Fruit fly (Drosophila melanogaster) whole organism, adult: ENCODE measurements around the gene CG1910.
A peak's percentile ranks its signal among the peaks of the same experiment; 100 is the strongest.

Source experiments
- CG11617 ChIP-seq: fragments of 200-800 bp; sonication (Bioruptor generic); optimal IDR thresholded peaks from 2 replicates; lab custom pipeline; 2017; ENCODE audit warnings: mild to moderate bottlenecking, missing biosample characterization, missing genetic modification reagents, missing genetic modification characterization
- CG12768 ChIP-seq: fragments of 200-800 bp; sonication (Bioruptor generic); optimal IDR thresholded peaks from 2 replicates; lab custom pipeline; 2017; ENCODE audit warnings: missing biosample characterization, missing genetic modification characterization, mild to moderate bottlenecking, moderate library complexity, missing genetic modification reagents
- CG14711 ChIP-seq: fragments of 200-800 bp; sonication (Bioruptor generic); optimal IDR thresholded peaks from 2 replicates; lab custom pipeline; 2018; ENCODE audit warnings: missing biosample characterization, mild to moderate bottlenecking, missing genetic modification characterization, moderate library complexity
- CG1620 ChIP-seq: fragments of 200-800 bp; sonication (Bioruptor generic); optimal IDR thresholded peaks from 2 replicates; lab custom pipeline; 2016; ENCODE audit warnings: missing biosample characterization, missing genetic modification characterization
- CG33017 ChIP-seq: fragments of 200-800 bp; sonication (Bioruptor generic); optimal IDR thresholded peaks from 2 replicates; lab custom pipeline; 2018; ENCODE audit warnings: missing biosample characterization, mild to moderate bottlenecking, missing genetic modification characterization, moderate library complexity
- CG5204 ChIP-seq: fragments of 200-800 bp; sonication (Bioruptor generic); optimal IDR thresholded peaks from 2 replicates; lab custom pipeline; 2016; ENCODE audit warnings: missing biosample characterization, missing genetic modification characterization
- CG7045 ChIP-seq: fragments of 200-800 bp; sonication (Bioruptor generic); optimal IDR thresholded peaks from 2 replicates; lab custom pipeline; 2017; ENCODE audit warnings: missing biosample characterization, mild to moderate bottlenecking, missing genetic modification characterization
- CG7101 ChIP-seq: fragments of 200-800 bp; sonication (Bioruptor generic); optimal IDR thresholded peaks from 2 replicates; lab custom pipeline; 2018; ENCODE audit warnings: missing biosample characterization, mild to moderate bottlenecking, missing genetic modification characterization, moderate library complexity
- Clk ChIP-seq: fragments of 200-800 bp; sonication (Bioruptor generic); optimal IDR thresholded peaks from 2 replicates; lab custom pipeline; 2017; ENCODE audit warnings: missing biosample characterization, missing genetic modification characterization
- Crg-1 ChIP-seq: fragments of 200-800 bp; sonication (Bioruptor generic); optimal IDR thresholded peaks from 2 replicates; lab custom pipeline; 2016; ENCODE audit warnings: missing biosample characterization, missing genetic modification characterization
- Hr96 ChIP-seq: fragments of 200-800 bp; sonication (Bioruptor generic); optimal IDR thresholded peaks from 2 replicates; lab custom pipeline; 2016; ENCODE audit warnings: missing biosample characterization, missing genetic modification characterization
- Mnt ChIP-seq: fragments of 200-800 bp; sonication (Bioruptor generic); optimal IDR thresholded peaks from 2 replicates; lab custom pipeline; 2016; ENCODE audit warnings: missing biosample characterization, mild to moderate bottlenecking, missing genetic modification characterization
- bab1 ChIP-seq: fragments of 200-800 bp; sonication (Bioruptor generic); optimal IDR thresholded peaks from 3 replicates; lab custom pipeline; 2019; ENCODE audit warnings: missing biosample characterization, mild to moderate bottlenecking, missing genetic modification characterization, moderate library complexity
- cic ChIP-seq: fragments of 200-800 bp; sonication (Bioruptor generic); optimal IDR thresholded peaks from 2 replicates; lab custom pipeline; 2017; ENCODE audit warnings: missing biosample characterization, mild to moderate bottlenecking, missing genetic modification characterization, moderate library complexity
- cnc ChIP-seq, 2 experiments: fragments of >200 bp; optimal IDR thresholded peaks; 2 replicates each; lab custom pipeline; 2017
- kay ChIP-seq: fragments of 200-800 bp; sonication (Bioruptor generic); peaks from one replicate; lab custom pipeline; 2016; ENCODE audit warnings: missing biosample characterization, missing genetic modification characterization, borderline replicate concordance
- ovo ChIP-seq: fragments of 200-800 bp; sonication (Bioruptor generic); optimal IDR thresholded peaks from 2 replicates; lab custom pipeline; 2016; ENCODE audit warnings: missing biosample characterization, missing genetic modification characterization
- pad ChIP-seq: fragments of 200-800 bp; sonication (Bioruptor generic); optimal IDR thresholded peaks from 3 replicates; lab custom pipeline; 2017; ENCODE audit warnings: missing biosample characterization, missing genetic modification characterization, mild to moderate bottlenecking, moderate library complexity, missing genetic modification reagents
- tj ChIP-seq: fragments of 200-800 bp; sonication (Bioruptor generic); optimal IDR thresholded peaks from 3 replicates; lab custom pipeline; 2017; ENCODE audit warnings: missing biosample characterization, mild to moderate bottlenecking, missing genetic modification characterization, moderate library complexity
- toe ChIP-seq: fragments of 200-800 bp; sonication (Bioruptor generic); optimal IDR thresholded peaks from 2 replicates; lab custom pipeline; 2016; ENCODE audit warnings: missing biosample characterization, missing genetic modification characterization

CG1910 gene

DNA sequence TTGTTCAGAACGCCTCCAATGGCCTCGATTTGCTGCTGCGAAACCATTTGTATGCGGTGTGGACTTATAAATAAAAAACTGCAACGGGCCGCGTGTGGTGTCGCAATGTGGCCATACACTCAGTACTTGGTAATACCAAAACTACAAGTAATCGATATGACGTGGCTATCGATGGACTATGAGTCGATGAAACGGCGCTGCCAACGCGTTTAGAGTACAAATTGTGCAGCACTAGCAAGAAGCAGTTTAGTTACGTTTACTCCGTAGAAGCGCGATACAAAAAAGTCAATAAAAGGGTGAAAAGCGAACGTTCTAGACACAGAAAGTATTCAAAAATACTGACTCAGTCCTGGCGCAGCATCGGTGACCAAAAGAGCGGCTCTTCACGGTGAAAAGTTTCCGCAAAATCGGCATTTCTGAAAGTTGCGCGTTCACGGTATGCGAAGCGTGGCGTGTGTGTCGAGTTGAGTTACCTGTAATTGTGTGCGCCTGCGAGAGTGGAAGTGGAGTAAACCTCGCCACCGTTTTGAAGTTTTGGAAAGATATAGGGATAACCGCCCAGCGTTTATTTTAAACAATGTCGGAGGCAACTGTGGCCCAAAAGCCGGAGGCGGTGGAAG, at the start of gene CG1910, which contains the start of gene nero:
Gene CG1910, plus strand, starts transcription at position 215 of the 620 bp plus-strand sequence.
Gene nero, minus strand, starts transcription at position 130 of the 620 bp plus-strand sequence.
- TF ChIP-seq bab1 (peak; percentile 42), CG11617 (GFP tag; lab: Kevin White, UChicago) (no peak), CG33017 (tag; lab: Kevin White, UChicago) (no peak), tj (GFP tag; lab: Kevin White, UChicago) (peak; percentile 85), Hr96 (GFP tag; lab: Kevin White, UChicago) (no peak), Mnt (GFP tag; lab: Kevin White, UChicago) (peak; percentile 96), CG14711 (tag; lab: Kevin White, UChicago) (no peak), pad (GFP tag; lab: Kevin White, UChicago) (no peak), CG1620 (GFP tag; lab: Kevin White, UChicago) (peak; percentile 18), CG5204 (GFP tag; lab: Kevin White, UChicago) (no peak), cic (GFP tag; lab: Kevin White, UChicago) (no peak), cnc (optimal IDR thresholded peaks at IDR 0.05; lab: Kevin White, UChicago) (no peak), Clk (GFP tag; lab: Kevin White, UChicago) (no peak), CG7101 (tag; lab: Kevin White, UChicago) (peak; percentile 54), CG12768 (no peak), ovo (GFP tag; lab: Kevin White, UChicago) (no peak), kay (GFP tag; lab: Kevin White, UChicago) (no peak), CG7045 (GFP tag; lab: Kevin White, UChicago) (no peak), toe (GFP tag; lab: Kevin White, UChicago) (peak; percentile 0), Crg-1 (GFP tag; lab: Kevin White, UChicago) (peak; percentile 18)

DNA sequence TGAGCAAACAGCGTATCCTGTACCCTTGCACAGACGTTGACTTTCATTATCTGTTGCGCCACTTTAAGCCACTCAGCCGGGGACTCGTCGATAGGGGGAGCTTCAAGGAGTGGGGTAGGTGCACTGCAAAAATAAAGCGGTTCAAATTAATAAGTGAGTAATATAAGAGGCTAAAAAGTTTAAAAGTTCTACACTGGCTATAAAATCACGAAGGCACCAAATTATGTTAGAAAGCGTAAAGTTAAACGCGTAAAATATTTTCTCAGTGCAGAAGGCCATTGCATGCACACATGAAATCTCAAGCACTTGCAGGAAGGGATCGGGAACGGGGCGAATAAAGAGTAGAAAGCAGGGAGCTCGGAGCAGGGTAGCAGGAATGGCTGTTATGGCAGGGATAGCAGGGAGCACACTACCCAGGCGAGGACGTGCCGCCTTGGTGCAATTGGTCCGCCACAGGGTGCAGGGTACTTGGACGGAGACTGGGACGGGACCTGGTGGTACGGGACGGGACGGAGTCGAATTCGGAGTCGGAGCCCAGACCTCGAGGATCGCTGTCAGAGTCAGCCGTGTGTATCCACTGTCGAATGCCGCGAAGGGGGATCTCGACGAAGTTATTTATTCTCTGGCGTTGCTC, 49.2 kb upstream of the CG1910 start:
- no peak for TF ChIP-seq Crg-1 (GFP tag; lab: Kevin White, UChicago)
- no peak for TF ChIP-seq CG11617 (GFP tag; lab: Kevin White, UChicago)
- TF ChIP-seq bab1: no peak
- TF ChIP-seq CG7045 (GFP tag; lab: Kevin White, UChicago): no peak
- TF ChIP-seq toe (GFP tag; lab: Kevin White, UChicago): no peak
- no peak for TF ChIP-seq Clk (GFP tag; lab: Kevin White, UChicago)
- TF ChIP-seq tj (GFP tag; lab: Kevin White, UChicago): no peak
- TF ChIP-seq cnc (optimal IDR thresholded peaks at IDR 0.05; lab: Kevin White, UChicago): no peak
- TF ChIP-seq ovo (GFP tag; lab: Kevin White, UChicago): no peak
- no peak for TF ChIP-seq pad (GFP tag; lab: Kevin White, UChicago)
- TF ChIP-seq CG12768: no peak

DNA sequence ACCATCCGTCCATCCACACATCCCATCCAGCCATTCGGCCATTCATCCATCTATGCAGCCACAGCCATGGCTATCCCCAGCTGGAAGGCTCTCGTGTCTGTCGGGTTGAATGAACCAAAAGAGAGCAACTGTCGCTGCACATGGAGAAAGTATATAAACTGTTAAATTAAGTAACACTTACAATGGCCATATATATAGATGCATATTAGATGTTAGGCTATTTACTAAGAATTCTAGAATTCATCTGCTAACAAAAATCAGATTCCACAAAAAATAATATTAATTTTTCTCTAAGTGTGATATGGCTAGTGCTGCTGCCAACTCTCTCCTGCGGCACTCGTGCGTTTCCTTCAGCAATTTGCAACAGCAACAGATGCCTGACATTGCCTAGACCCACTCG, 47.2 kb upstream of the CG1910 start:
- TF ChIP-seq CG1620 (GFP tag; lab: Kevin White, UChicago): no peak
- no peak for TF ChIP-seq CG33017 (tag; lab: Kevin White, UChicago)
- no peak for TF ChIP-seq Crg-1 (GFP tag; lab: Kevin White, UChicago)
- TF ChIP-seq cnc (optimal IDR thresholded peaks at IDR 0.05; lab: Kevin White, UChicago): no peak
- no peak for TF ChIP-seq pad (GFP tag; lab: Kevin White, UChicago)
- TF ChIP-seq CG11617 (GFP tag; lab: Kevin White, UChicago): no peak
- TF ChIP-seq Mnt (GFP tag; lab: Kevin White, UChicago): no peak
- no peak for TF ChIP-seq CG12768
- TF ChIP-seq CG14711 (tag; lab: Kevin White, UChicago): no peak
- no peak for TF ChIP-seq toe (GFP tag; lab: Kevin White, UChicago)
- TF ChIP-seq tj (GFP tag; lab: Kevin White, UChicago): no peak
- TF ChIP-seq Clk (GFP tag; lab: Kevin White, UChicago): no peak
- no peak for TF ChIP-seq ovo (GFP tag; lab: Kevin White, UChicago)

DNA sequence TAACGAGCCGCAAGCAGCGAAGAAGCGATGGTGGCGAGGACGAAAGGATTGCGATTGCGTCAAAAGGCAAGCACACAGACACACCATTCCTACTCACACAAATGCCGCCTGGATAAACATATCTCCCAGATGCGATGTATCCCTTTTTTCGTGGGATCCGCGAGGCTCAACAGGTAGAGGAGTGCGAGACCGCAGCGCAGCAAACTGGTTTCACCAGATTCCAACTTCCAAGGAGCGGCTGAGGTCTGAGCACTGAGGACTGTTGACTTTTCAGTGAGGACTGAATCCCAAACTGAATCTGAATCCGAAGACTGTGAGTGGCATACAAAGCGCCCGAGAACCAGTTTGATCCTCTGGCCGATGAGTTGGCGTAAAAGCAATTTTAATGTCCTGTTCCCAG, 45.5 kb upstream of the CG1910 start:
- TF ChIP-seq CG33017 (tag; lab: Kevin White, UChicago): no peak

DNA sequence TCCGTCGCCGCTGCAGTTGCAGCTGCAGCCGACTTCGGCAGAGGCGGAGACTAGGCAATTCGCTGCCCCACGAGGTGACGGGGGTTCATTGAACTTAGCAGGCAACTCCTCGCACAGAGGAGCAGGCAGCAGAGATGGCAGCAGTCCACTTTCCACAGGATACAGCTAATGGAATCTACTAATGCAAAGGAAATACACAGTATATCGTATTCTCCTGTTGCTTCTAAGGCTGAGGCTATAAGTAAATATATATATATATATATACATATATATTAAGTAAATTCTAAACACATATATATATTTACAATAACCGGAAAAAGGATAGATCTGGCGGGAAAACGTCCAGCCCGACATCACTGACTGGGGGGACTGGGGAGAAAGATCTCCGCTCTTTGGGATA, 44.1 kb upstream of the CG1910 start:
- TF ChIP-seq CG5204 (GFP tag; lab: Kevin White, UChicago) (no peak), bab1 (no peak)

DNA sequence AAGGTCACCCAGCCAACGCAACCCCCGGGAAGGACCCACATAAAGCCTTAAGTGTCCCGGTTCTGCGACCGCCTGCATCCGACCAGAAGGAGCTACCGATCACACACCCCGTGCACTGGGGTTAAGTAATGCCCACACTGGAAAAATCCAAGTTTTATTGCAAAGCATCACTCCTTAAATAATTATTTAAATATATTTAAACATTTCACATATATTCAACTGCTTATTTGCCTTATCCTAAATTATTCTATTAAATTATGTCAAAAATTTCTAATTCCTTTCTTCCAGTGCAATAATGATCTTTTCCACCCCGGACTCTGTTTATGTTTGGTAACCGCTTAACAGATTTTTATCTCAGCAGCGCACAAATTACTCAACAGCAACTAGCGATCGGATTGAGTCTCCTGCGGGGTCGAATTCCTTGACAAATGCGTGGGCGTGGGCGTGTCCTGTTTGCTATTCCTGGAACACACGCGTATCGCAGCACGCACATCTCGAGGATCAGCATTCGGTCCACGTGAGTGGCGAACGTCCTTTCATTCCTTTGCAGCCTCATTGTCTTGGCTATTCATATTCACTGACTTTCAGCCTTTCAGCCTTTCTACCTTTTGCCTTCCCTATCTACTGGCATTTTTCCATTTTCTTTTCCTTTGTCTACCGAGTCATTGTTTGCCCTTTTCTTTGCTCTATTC, 42.8 kb upstream of the CG1910 start:
- TF ChIP-seq Clk (GFP tag; lab: Kevin White, UChicago) (no peak), CG7045 (GFP tag; lab: Kevin White, UChicago) (no peak), Hr96 (GFP tag; lab: Kevin White, UChicago) (no peak), CG7101 (tag; lab: Kevin White, UChicago) (no peak), ovo (GFP tag; lab: Kevin White, UChicago) (no peak), cnc (optimal IDR thresholded peaks at IDR 0.05; lab: Kevin White, UChicago) (no peak), toe (GFP tag; lab: Kevin White, UChicago) (no peak), cic (GFP tag; lab: Kevin White, UChicago) (no peak)
